ENCODE assay signal across 5 worm cellular contexts in the genomic region with DNA sequence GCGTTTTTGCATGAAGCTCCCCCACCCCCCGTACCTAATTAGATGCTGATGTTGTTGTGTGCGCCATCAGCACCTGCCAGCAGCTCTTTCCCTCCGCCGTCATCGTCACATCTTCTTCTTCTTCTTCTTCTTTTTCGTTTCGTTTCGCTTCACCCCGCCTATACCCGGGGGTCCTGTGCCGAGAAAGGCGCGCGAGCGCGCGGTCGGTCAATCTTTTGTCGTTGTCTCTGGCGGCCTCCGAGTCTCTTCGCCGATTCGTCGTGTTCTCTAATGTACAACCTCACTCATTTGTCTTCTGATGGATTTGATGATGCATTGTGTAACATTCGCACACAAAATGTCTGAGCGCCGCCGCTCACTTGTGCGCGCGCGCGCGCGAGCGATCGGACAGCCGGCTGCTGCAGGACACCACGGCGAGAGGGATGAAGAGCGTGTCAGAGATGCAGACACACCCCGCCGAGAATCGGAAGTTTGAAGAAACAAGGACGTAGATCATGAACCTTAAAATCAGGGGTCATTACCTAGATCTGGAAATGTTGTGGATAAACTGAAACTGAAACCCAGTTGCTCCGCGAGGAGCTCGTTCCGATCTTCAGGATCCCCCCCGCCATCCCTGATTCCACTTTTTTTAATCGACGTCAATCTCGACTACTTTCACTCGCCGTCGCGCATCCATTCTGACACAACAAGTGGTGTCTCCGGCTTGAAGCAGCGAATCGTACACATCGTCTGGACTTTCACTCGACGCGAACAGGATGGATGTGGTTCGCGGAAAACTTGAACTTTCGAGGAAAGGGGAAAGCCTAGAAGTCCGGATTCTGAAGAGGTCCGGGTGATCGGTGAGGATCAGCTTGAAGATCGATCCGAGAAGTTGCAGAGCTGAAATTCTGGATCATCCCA.
TF ChIP-seq lines count a peak whose summit lies in the region.

No protein-coding gene starts in this region.

TF ChIP-seq in whole organism, L1 larva, 84 proteins besides CTCF, POLR2A, EP300 and RAD21 (continues in another document):
- peak; percentile 99 for TF ChIP-seq nhr-71 (tag; optimal IDR thresholded peaks at IDR 0.05; lab: Kevin White, UChicago)
- TF ChIP-seq pax-3 (tag; optimal IDR thresholded peaks at IDR 0.05; lab: Kevin White, UChicago), result peak; percentile 90
- peak; percentile 74 for TF ChIP-seq nhr-11 (tag; optimal IDR thresholded peaks at IDR 0.05; lab: Kevin White, UChicago)
- TF ChIP-seq unc-130 (tag; optimal IDR thresholded peaks at IDR 0.05; lab: Kevin White, UChicago), result peak; percentile 56
- TF ChIP-seq nhr-76 (tag; optimal IDR thresholded peaks at IDR 0.05; lab: Kevin White, UChicago), result no peak
- TF ChIP-seq rnt-1 (tag; optimal IDR thresholded peaks at IDR 0.05; lab: Kevin White, UChicago), result peak; percentile 94
- TF ChIP-seq zip-4 (GFP tag; optimal IDR thresholded peaks at IDR 0.05; lab: Kevin White, UChicago), result peak; percentile 60
- TF ChIP-seq sptf-1 (tag; optimal IDR thresholded peaks at IDR 0.05; lab: Kevin White, UChicago), result no peak
- peak; percentile 90 for TF ChIP-seq lin-39 (tag; optimal IDR thresholded peaks at IDR 0.05; lab: Kevin White, UChicago)
- peak; percentile 92 for TF ChIP-seq grh-1 (GFP tag; IDR thresholded peaks at IDR 0.05; lab: Robert Waterston, UW)
- TF ChIP-seq irx-1 (tag; optimal IDR thresholded peaks at IDR 0.05; lab: Kevin White, UChicago), result peak; percentile 92
- TF ChIP-seq zag-1 (tag; optimal IDR thresholded peaks at IDR 0.05; lab: Kevin White, UChicago), result peak; percentile 45
- no peak for TF ChIP-seq nhr-12 (tag; optimal IDR thresholded peaks at IDR 0.05; lab: Kevin White, UChicago)
- TF ChIP-seq unc-86 (tag; optimal IDR thresholded peaks at IDR 0.05; lab: Kevin White, UChicago), result peak; percentile 96
- peak; percentile 47 to 92 for TF ChIP-seq mdl-1 (tag; optimal IDR thresholded peaks at IDR 0.05; lab: Kevin White, UChicago)
- TF ChIP-seq ceh-63 (GFP tag; optimal IDR thresholded peaks at IDR 0.05; lab: Kevin White, UChicago), result no peak

TF ChIP-seq in whole organism, L3 larva, 47 proteins besides CTCF, POLR2A, EP300 and RAD21 (continues in another document):
- TF ChIP-seq nhr-12 (tag; optimal IDR thresholded peaks at IDR 0.05; lab: Kevin White, UChicago), result no peak
- peak; percentile 100 for TF ChIP-seq lin-39 (tag; optimal IDR thresholded peaks at IDR 0.05; lab: Kevin White, UChicago)
- no peak for TF ChIP-seq ztf-11 (tag; optimal IDR thresholded peaks at IDR 0.05; lab: Kevin White, UChicago)
- peak; percentile 46 for TF ChIP-seq fkh-10 (GFP tag; optimal IDR thresholded peaks at IDR 0.05; lab: Kevin White, UChicago)
- peak; percentile 97 for TF ChIP-seq nhr-25 (tag; optimal IDR thresholded peaks at IDR 0.05; lab: Kevin White, UChicago)
- peak; percentile 46 for TF ChIP-seq ceh-16 (tag; optimal IDR thresholded peaks at IDR 0.05; lab: Kevin White, UChicago)
- TF ChIP-seq lsy-12 (tag; optimal IDR thresholded peaks at IDR 0.05; lab: Kevin White, UChicago), result peak; percentile 84
- peak; percentile 65 for TF ChIP-seq ceh-82 (tag; optimal IDR thresholded peaks at IDR 0.05; lab: Kevin White, UChicago)
- peak; percentile 89 for TF ChIP-seq pha-4 (tag; optimal IDR thresholded peaks at IDR 0.05; lab: Kevin White, UChicago)
- TF ChIP-seq tbx-2 (tag; optimal IDR thresholded peaks at IDR 0.05; lab: Kevin White, UChicago), result peak; percentile 73
- no peak for TF ChIP-seq nhr-237 (tag; optimal IDR thresholded peaks at IDR 0.05; lab: Kevin White, UChicago)
- TF ChIP-seq ztf-4 (tag; optimal IDR thresholded peaks at IDR 0.05; lab: Kevin White, UChicago), result no peak
- TF ChIP-seq ama-1 (optimal IDR thresholded peaks at IDR 0.05; lab: Kevin White, UChicago), result peak; percentile 16
- TF ChIP-seq snpc-4 (tag; optimal IDR thresholded peaks at IDR 0.05; lab: Kevin White, UChicago), result peak; percentile 46
- no peak for TF ChIP-seq elt-2 (tag; optimal IDR thresholded peaks at IDR 0.05; lab: Kevin White, UChicago)
- peak; percentile 72 for TF ChIP-seq egl-5 (tag; optimal IDR thresholded peaks at IDR 0.05; lab: Kevin White, UChicago)
- no peak for TF ChIP-seq fkh-2 (tag; optimal IDR thresholded peaks at IDR 0.05; lab: Kevin White, UChicago)

TF ChIP-seq in whole organism, early embryonic, 17 proteins besides CTCF, POLR2A, EP300 and RAD21:
- no peak for TF ChIP-seq hnd-1 (tag; optimal IDR thresholded peaks at IDR 0.05; lab: Kevin White, UChicago)
- no peak for TF ChIP-seq hmbx-1 (tag; optimal IDR thresholded peaks at IDR 0.05; lab: Kevin White, UChicago)
- TF ChIP-seq sea-1 (GFP tag; conservative IDR thresholded peaks at IDR 0.05; lab: Robert Waterston, UW), result no peak
- peak; percentile 47 for TF ChIP-seq F13C5.2 (tag; optimal IDR thresholded peaks at IDR 0.05; lab: Kevin White, UChicago)
- no peak for TF ChIP-seq tbx-11 (GFP tag; IDR thresholded peaks at IDR 0.05; lab: Robert Waterston, UW)
- no peak for TF ChIP-seq ets-7 (tag; optimal IDR thresholded peaks at IDR 0.05; lab: Kevin White, UChicago)
- TF ChIP-seq ama-1 (optimal IDR thresholded peaks at IDR 0.05; lab: Kevin White, UChicago), result no peak
- peak; percentile 43 for TF ChIP-seq aly-1 (tag; optimal IDR thresholded peaks at IDR 0.05; lab: Kevin White, UChicago)
- no peak for TF ChIP-seq B0310.2 (tag; optimal IDR thresholded peaks at IDR 0.05; lab: Kevin White, UChicago)
- 0 out of 2 replicates have a peak, but pooled peaks have one; percentile 4 for TF ChIP-seq flt-1 (GFP tag; IDR thresholded peaks at IDR 0.05; lab: Robert Waterston, UW)
- TF ChIP-seq tbx-37 (GFP tag; conservative IDR thresholded peaks at IDR 0.05; lab: Robert Waterston, UW), result no peak
- TF ChIP-seq ceh-13 (GFP tag; optimal IDR thresholded peaks at IDR 0.05; lab: Kevin White, UChicago), result no peak
- peak; percentile 44; the same call in 1 of the 2 replicates for TF ChIP-seq pes-1 (GFP tag; IDR thresholded peaks at IDR 0.05; lab: Robert Waterston, UW)
- no peak for TF ChIP-seq ceh-36 (tag; optimal IDR thresholded peaks at IDR 0.05; lab: Kevin White, UChicago)
- TF ChIP-seq scrt-1 (GFP tag; IDR thresholded peaks at IDR 0.05; lab: Robert Waterston, UW), result no peak
- TF ChIP-seq tra-4 (tag; optimal IDR thresholded peaks at IDR 0.05; lab: Kevin White, UChicago), result no peak
- TF ChIP-seq hmg-4 (GFP tag; optimal IDR thresholded peaks at IDR 0.05; lab: Kevin White, UChicago), result peak; percentile 29

TF ChIP-seq in whole organism, midembryonic, 9 proteins besides CTCF, POLR2A, EP300 and RAD21:
- TF ChIP-seq ref-1 (GFP tag; conservative IDR thresholded peaks at IDR 0.05; lab: Robert Waterston, UW), result no peak
- no peak for TF ChIP-seq klf-2 (GFP tag; conservative IDR thresholded peaks at IDR 0.05; lab: Robert Waterston, UW)
- TF ChIP-seq tab-1 (GFP tag; IDR thresholded peaks at IDR 0.05; lab: Robert Waterston, UW), result peak; percentile 61; the same call in 1 of the 2 replicates
- TF ChIP-seq ztf-29 (GFP tag; IDR thresholded peaks at IDR 0.05; lab: Robert Waterston, UW), result peak; percentile 48; the same call in 1 of the 2 replicates
- peak; percentile 97 for TF ChIP-seq cog-1 (tag; optimal IDR thresholded peaks at IDR 0.05; lab: Kevin White, UChicago)
- TF ChIP-seq T22C8.4 (GFP tag; IDR thresholded peaks at IDR 0.05; lab: Robert Waterston, UW), result no peak
- no peak for TF ChIP-seq med-1 (GFP tag; optimal IDR thresholded peaks at IDR 0.05; lab: Kevin White, UChicago; ENCODE audit: insufficient read depth)
- peak; percentile 79 for TF ChIP-seq flt-1 (GFP tag; IDR thresholded peaks at IDR 0.05; lab: Robert Waterston, UW)
- TF ChIP-seq ztf-23 (GFP tag; IDR thresholded peaks at IDR 0.05; lab: Robert Waterston, UW), result 0 out of 2 replicates have a peak, but pooled peaks have one; percentile 7
TF ChIP-seq in whole organism, midembryonic: peak in this region for 5.

TF ChIP-seq in whole organism, young adult, 124 proteins besides CTCF, POLR2A, EP300 and RAD21 (continues in another document):
- TF ChIP-seq nhr-27 (tag; optimal IDR thresholded peaks at IDR 0.05; lab: Kevin White, UChicago), result peak; percentile 7
- TF ChIP-seq T07F8.4 (tag; optimal IDR thresholded peaks at IDR 0.05; lab: Kevin White, UChicago), result no peak
- TF ChIP-seq nfya-1 (tag; optimal IDR thresholded peaks at IDR 0.05; lab: Kevin White, UChicago; ENCODE audit: borderline replicate concordance, insufficient read depth), result no peak
- TF ChIP-seq lin-54 (GFP tag; optimal IDR thresholded peaks at IDR 0.05; lab: Kevin White, UChicago), result peak; percentile 36
- no peak for TF ChIP-seq zim-3 (tag; optimal IDR thresholded peaks at IDR 0.05; lab: Kevin White, UChicago)
- peak; percentile 68 for TF ChIP-seq hmg-1.2 (GFP tag; IDR thresholded peaks at IDR 0.05; lab: Robert Waterston, UW)
- TF ChIP-seq mxl-1 (tag; optimal IDR thresholded peaks at IDR 0.05; lab: Kevin White, UChicago), result no peak
- TF ChIP-seq rpc-1 (optimal IDR thresholded peaks at IDR 0.05; lab: Kevin White, UChicago), result no peak
- no peak for TF ChIP-seq rpc-1 (tag; optimal IDR thresholded peaks at IDR 0.05; lab: Kevin White, UChicago)
- TF ChIP-seq Y67H2A.10 (GFP tag; conservative IDR thresholded peaks at IDR 0.05; lab: Robert Waterston, UW), result 0 out of 2 replicates have a peak, but pooled peaks have one; percentile 16
- no peak for TF ChIP-seq let-607 (tag; optimal IDR thresholded peaks at IDR 0.05; lab: Kevin White, UChicago)
- TF ChIP-seq ceh-40 (GFP tag; IDR thresholded peaks at IDR 0.05; lab: Robert Waterston, UW), result no peak
- no peak for TF ChIP-seq sptf-2 (GFP tag; optimal IDR thresholded peaks at IDR 0.05; lab: Kevin White, UChicago)
- no peak for TF ChIP-seq ceh-100 (GFP tag; IDR thresholded peaks at IDR 0.05; lab: Robert Waterston, UW)
- TF ChIP-seq lag-1 (GFP tag; IDR thresholded peaks at IDR 0.05; lab: Robert Waterston, UW), result 0 out of 2 replicates have a peak, but pooled peaks have one; percentile 22
- no peak for TF ChIP-seq F23B12.7 (tag; optimal IDR thresholded peaks at IDR 0.05; lab: Kevin White, UChicago; ENCODE audit: insufficient read depth)
- TF ChIP-seq nfyb-1 (GFP tag; IDR thresholded peaks at IDR 0.05; lab: Robert Waterston, UW), result peak; percentile 76
- TF ChIP-seq F33H1.4 (GFP tag; IDR thresholded peaks at IDR 0.05; lab: Robert Waterston, UW), result no peak
- TF ChIP-seq cebp-2 (GFP tag; IDR thresholded peaks at IDR 0.05; lab: Robert Waterston, UW), result no peak
- 0 out of 2 replicates have a peak, but pooled peaks have one; percentile 48 for TF ChIP-seq attf-3 (GFP tag; conservative IDR thresholded peaks at IDR 0.05; lab: Robert Waterston, UW)
- TF ChIP-seq bed-2 (GFP tag; IDR thresholded peaks at IDR 0.05; lab: Robert Waterston, UW), result no peak
- no peak for TF ChIP-seq lsl-1 (GFP tag; optimal IDR thresholded peaks at IDR 0.05; lab: Kevin White, UChicago)
- no peak for TF ChIP-seq Y53F4B.3 (GFP tag; IDR thresholded peaks at IDR 0.05; lab: Robert Waterston, UW)
- TF ChIP-seq snpc-4 (GFP tag; optimal IDR thresholded peaks at IDR 0.05; lab: Kevin White, UChicago), result no peak
- peak in 2 of 4 experiments; percentile 32 to 38 for TF ChIP-seq snpc-4 (tag; optimal IDR thresholded peaks at IDR 0.05; lab: Kevin White, UChicago)
- peak; percentile 30 for TF ChIP-seq dpl-1 (GFP tag; optimal IDR thresholded peaks at IDR 0.05; lab: Kevin White, UChicago)
- TF ChIP-seq tbx-9 (tag; optimal IDR thresholded peaks at IDR 0.05; lab: Kevin White, UChicago; ENCODE audit: borderline replicate concordance), result no peak

Comparison
In these comparisons a context has a peak if more than half of its experiments do, and no peak if none do; other contexts are left out.
1. Of the 8 proteins assayed by ChIP-seq in both whole organism, young adult and whole organism, L1 larva: peak only in whole organism, young adult: none; only in whole organism, L1 larva: efl-1, nhr-90, unc-130 and unc-62; in both: dpl-1; in neither: 1; mixed calls (peak in some experiments, not most) for 2.